Worm (Caenorhabditis elegans) whole organism, young adult: ENCODE results near the gene spe-44.

Experiments
- B0035.1 ChIP-seq: sonication (generic microtip); optimal IDR thresholded peaks from 2 replicates; lab custom pipeline; 2016; ENCODE audit warnings: missing genetic modification characterization, mild to moderate bottlenecking, missing compliant biosample characterization, missing genotype, missing genetic modification reagents
- B0336.3 ChIP-seq: fragments of 200-800 bp; sonication (Bioruptor generic); IDR thresholded peaks from 2 replicates; pipeline ENCODE4 v1.3.6; 2022; ENCODE audit warnings: missing genetic modification characterization, missing compliant biosample characterization
- D2030.7 ChIP-seq: fragments of 200-800 bp; sonication (Bioruptor generic); IDR thresholded peaks from 2 replicates; pipeline ENCODE4 v1.3.6; 2022; ENCODE audit warnings: missing genetic modification reagents, missing genetic modification characterization, missing compliant biosample characterization
- F10E7.11 ChIP-seq: sonication (generic microtip); optimal IDR thresholded peaks from 2 replicates; lab custom pipeline; 2017; ENCODE audit warnings: mild to moderate bottlenecking, missing genetic modification characterization, moderate library complexity, missing compliant biosample characterization
- F22D6.2 ChIP-seq: sonication (generic microtip); optimal IDR thresholded peaks from 2 replicates; lab custom pipeline; 2016; ENCODE audit warnings: mild to moderate bottlenecking, missing genetic modification characterization, missing compliant biosample characterization
- F37B4.10 ChIP-seq: fragments of 200-800 bp; sonication (Bioruptor generic); IDR thresholded peaks from 2 replicates; pipeline ENCODE4 v1.3.6; 2022; ENCODE audit warnings: missing genetic modification characterization, missing compliant biosample characterization
- F49E8.2 ChIP-seq: sonication (generic microtip); optimal IDR thresholded peaks from 3 replicates; lab custom pipeline; 2017; ENCODE audit warnings: missing genetic modification characterization, mild to moderate bottlenecking, missing compliant biosample characterization, antibody characterized with exemption, moderate library complexity; ENCODE audit not compliant: insufficient read depth
- K11D2.4 ChIP-seq: fragments of 200-800 bp; sonication (Bioruptor generic); IDR thresholded peaks from 2 replicates; pipeline ENCODE4 v1.3.6; 2022; ENCODE audit warnings: missing genetic modification reagents, missing genetic modification characterization, missing compliant biosample characterization
- T07F8.4 ChIP-seq: sonication (generic microtip); optimal IDR thresholded peaks from 2 replicates; lab custom pipeline; 2016; ENCODE audit warnings: mild to moderate bottlenecking, missing genetic modification characterization, moderate library complexity, missing compliant biosample characterization
- T26A5.8 ChIP-seq: sonication (generic microtip); optimal IDR thresholded peaks from 2 replicates; lab custom pipeline; 2016; ENCODE audit warnings: missing genetic modification characterization, missing compliant biosample characterization
- Y53F4B.3 ChIP-seq: fragments of 200-800 bp; sonication (Bioruptor generic); IDR thresholded peaks from 2 replicates; pipeline ENCODE4 v1.3.6; 2022; ENCODE audit warnings: missing genetic modification reagents, missing genetic modification characterization, missing compliant biosample characterization
- Y53G8AR.9 ChIP-seq: fragments of 200-800 bp; sonication (Bioruptor generic); conservative IDR thresholded peaks from 2 replicates; pipeline ENCODE4 v1.3.6; 2022; ENCODE audit warnings: missing genetic modification reagents, missing genetic modification characterization, missing compliant biosample characterization
- ZK185.1 ChIP-seq: sonication (generic microtip); optimal IDR thresholded peaks from 2 replicates; lab custom pipeline; 2016; ENCODE audit warnings: mild to moderate bottlenecking, missing genetic modification characterization, missing compliant biosample characterization; ENCODE audit not compliant: poor library complexity, severe bottlenecking
- akir-1 ChIP-seq: fragments of 200-800 bp; sonication (Bioruptor generic); optimal IDR thresholded peaks from 2 replicates; lab custom pipeline; 2018; ENCODE audit warnings: mild to moderate bottlenecking, missing genetic modification characterization, moderate library complexity, missing compliant biosample characterization
- attf-3 ChIP-seq: fragments of 200-800 bp; sonication (Bioruptor generic); conservative IDR thresholded peaks from 2 replicates; pipeline ENCODE4 v1.3.6; 2022; ENCODE audit warnings: missing genetic modification reagents, missing genetic modification characterization, missing compliant biosample characterization
- bed-1 ChIP-seq: fragments of 200-800 bp; sonication (Bioruptor generic); IDR thresholded peaks from 2 replicates; pipeline ENCODE4 v1.3.6; 2022; ENCODE audit warnings: missing genetic modification reagents, missing genetic modification characterization, missing compliant biosample characterization
- cebp-1 ChIP-seq, 2 experiments: fragments of 200-800 bp in 1 of 2; sonication (Bioruptor generic) in 1 of 2; sonication (generic microtip) in 1 of 2; IDR thresholded peaks in 1 of 2; optimal IDR thresholded peaks in 1 of 2; 2 replicates each; pipeline versions ENCODE4 v1.3.6 to Lab custom; 2017 to 2022; ENCODE audit warnings: missing compliant biosample characterization in 2 of 2, missing genetic modification characterization in 2 of 2, mild to moderate bottlenecking in 1 of 2, missing genetic modification reagents in 1 of 2, moderate library complexity in 1 of 2
- ceh-58 ChIP-seq: fragments of 200-800 bp; sonication (Bioruptor generic); IDR thresholded peaks from 2 replicates; pipeline ENCODE4 v1.3.6; 2022; ENCODE audit warnings: missing genetic modification characterization, missing compliant biosample characterization
- ceh-91 ChIP-seq: fragments of 200-800 bp; sonication (Bioruptor generic); IDR thresholded peaks from 2 replicates; pipeline ENCODE4 v1.3.6; 2022; ENCODE audit warnings: missing genetic modification reagents, missing genetic modification characterization, missing compliant biosample characterization
- dpff-1 ChIP-seq: sonication (generic microtip); optimal IDR thresholded peaks from 2 replicates; lab custom pipeline; 2017; ENCODE audit warnings: mild to moderate bottlenecking, missing genetic modification characterization, missing compliant biosample characterization
- dpl-1 ChIP-seq: fragments of 150-350 bp; optimal IDR thresholded peaks from 2 replicates; lab custom pipeline; 2014; ENCODE audit warnings: missing biosample characterization, missing genetic modification reagents, missing genetic modification characterization
- egl-18 ChIP-seq: fragments of 200-800 bp; sonication (Bioruptor generic); IDR thresholded peaks from 2 replicates; pipeline ENCODE4 v1.3.6; 2022; ENCODE audit warnings: missing genetic modification reagents, missing genetic modification characterization, missing compliant biosample characterization
- egl-44 ChIP-seq: fragments of 200-800 bp; sonication (Bioruptor generic); IDR thresholded peaks from 2 replicates; pipeline ENCODE4 v1.3.6; 2022; ENCODE audit warnings: missing genetic modification reagents, missing genetic modification characterization, missing compliant biosample characterization
- fkh-3 ChIP-seq: sonication (generic microtip); optimal IDR thresholded peaks from 2 replicates; lab custom pipeline; 2016; ENCODE audit warnings: mild to moderate bottlenecking, missing genetic modification characterization, missing compliant biosample characterization
- gei-17 ChIP-seq: fragments of 200-800 bp; sonication (Bioruptor generic); optimal IDR thresholded peaks from 2 replicates; lab custom pipeline; 2018; ENCODE audit warnings: mild to moderate bottlenecking, missing genetic modification characterization, missing compliant biosample characterization
- hmg-20 ChIP-seq: fragments of 200-800 bp; sonication (Bioruptor generic); IDR thresholded peaks from 2 replicates; pipeline ENCODE4 v1.3.6; 2022; ENCODE audit warnings: missing genetic modification reagents, missing genetic modification characterization, missing compliant biosample characterization
- lag-1 ChIP-seq: fragments of 200-800 bp; sonication (Bioruptor generic); IDR thresholded peaks from 2 replicates; pipeline ENCODE4 v1.3.6; 2022; ENCODE audit warnings: missing genetic modification reagents, missing genetic modification characterization, missing compliant biosample characterization
- lin-26 ChIP-seq: fragments of 200-800 bp; sonication (Bioruptor generic); IDR thresholded peaks from 2 replicates; pipeline ENCODE4 v1.3.6; 2022; ENCODE audit warnings: missing genetic modification reagents, missing genetic modification characterization, missing compliant biosample characterization
- lin-35 ChIP-seq, 3 experiments: fragments of 150-350 bp in 2 of 3; sonication (generic microtip) in 1 of 3; optimal IDR thresholded peaks; 2 replicates each; lab custom pipeline; 2014 to 2018; ENCODE audit warnings: missing biosample characterization in 3 of 3, missing genetic modification characterization in 3 of 3, missing genetic modification reagents in 3 of 3
- lin-54 ChIP-seq: fragments of 200-800 bp; sonication (Bioruptor generic); optimal IDR thresholded peaks from 2 replicates; lab custom pipeline; 2018; ENCODE audit warnings: mild to moderate bottlenecking, missing genetic modification characterization, missing compliant biosample characterization
- lsl-1 ChIP-seq: fragments of 200-800 bp; sonication (Bioruptor generic); optimal IDR thresholded peaks from 2 replicates; lab custom pipeline; 2018; ENCODE audit warnings: mild to moderate bottlenecking, missing genetic modification characterization, moderate library complexity, missing compliant biosample characterization
- lsy-27 ChIP-seq: sonication (generic microtip); optimal IDR thresholded peaks from 2 replicates; lab custom pipeline; 2017; ENCODE audit warnings: missing genetic modification characterization, mild to moderate bottlenecking, missing compliant biosample characterization, antibody characterized with exemption, missing genotype, borderline replicate concordance; ENCODE audit not compliant: insufficient read depth
- mcd-1 ChIP-seq: fragments of 200-800 bp; sonication (Bioruptor generic); IDR thresholded peaks from 2 replicates; pipeline ENCODE4 v1.3.6; 2022; ENCODE audit warnings: missing genetic modification reagents, missing genetic modification characterization, missing compliant biosample characterization
- mel-28 ChIP-seq: sonication (generic microtip); optimal IDR thresholded peaks from 2 replicates; lab custom pipeline; 2016; ENCODE audit warnings: borderline replicate concordance, mild to moderate bottlenecking, missing genetic modification characterization, missing compliant biosample characterization
- mes-4 ChIP-seq: sonication (generic microtip); optimal IDR thresholded peaks from 2 replicates; lab custom pipeline; 2016; ENCODE audit warnings: missing genotype, missing genetic modification characterization, missing compliant biosample characterization
- nhr-27 ChIP-seq: fragments of 200-800 bp; sonication (Bioruptor generic); optimal IDR thresholded peaks from 2 replicates; lab custom pipeline; 2018; ENCODE audit warnings: mild to moderate bottlenecking, missing genetic modification characterization, moderate library complexity, missing compliant biosample characterization
- rec-8 ChIP-seq, 2 experiments: sonication (generic microtip); optimal IDR thresholded peaks; 2 replicates each; lab custom pipeline; 2016; ENCODE audit warnings: mild to moderate bottlenecking in 2 of 2, missing genetic modification characterization in 2 of 2, missing genetic modification reagents in 2 of 2, missing genotype in 2 of 2, missing biosample characterization in 1 of 2, missing compliant biosample characterization in 1 of 2, moderate library complexity in 1 of 2
- sea-2 ChIP-seq: fragments of 200-800 bp; sonication (Bioruptor generic); IDR thresholded peaks from 2 replicates; pipeline ENCODE4 v1.3.6; 2022; ENCODE audit warnings: missing genetic modification characterization, missing compliant biosample characterization
- snpc-1.1 ChIP-seq: sonication (generic microtip); optimal IDR thresholded peaks from 2 replicates; lab custom pipeline; 2017; ENCODE audit warnings: missing genetic modification characterization, mild to moderate bottlenecking, missing compliant biosample characterization, antibody characterized with exemption, moderate library complexity, missing genotype, missing genetic modification reagents; ENCODE audit not compliant: insufficient read depth
- somi-1 ChIP-seq: fragments of 200-800 bp; sonication (Bioruptor generic); optimal IDR thresholded peaks from 2 replicates; lab custom pipeline; 2018; ENCODE audit warnings: mild to moderate bottlenecking, missing genetic modification characterization, missing compliant biosample characterization
- sptf-2 ChIP-seq: fragments of 200-800 bp; sonication (Bioruptor generic); optimal IDR thresholded peaks from 2 replicates; lab custom pipeline; 2018; ENCODE audit warnings: mild to moderate bottlenecking, missing genetic modification characterization, missing compliant biosample characterization
- tlf-1 ChIP-seq: fragments of 200-800 bp; sonication (Bioruptor generic); optimal IDR thresholded peaks from 2 replicates; lab custom pipeline; 2018; ENCODE audit warnings: mild to moderate bottlenecking, missing genetic modification characterization, missing compliant biosample characterization
- unc-62 ChIP-seq: fragments of 150-350 bp; optimal IDR thresholded peaks from 2 replicates; lab custom pipeline; 2014; ENCODE audit warnings: missing biosample characterization, missing genetic modification reagents, missing genetic modification characterization
- ztf-18 ChIP-seq: sonication (generic microtip); optimal IDR thresholded peaks from 2 replicates; lab custom pipeline; 2016; ENCODE audit warnings: missing genotype, mild to moderate bottlenecking, missing genetic modification characterization, missing compliant biosample characterization
- ztf-28 ChIP-seq: fragments of 200-800 bp; sonication (Bioruptor generic); IDR thresholded peaks from 2 replicates; pipeline ENCODE4 v1.3.6; 2022; ENCODE audit warnings: missing genetic modification reagents, missing genetic modification characterization, missing compliant biosample characterization
- ztf-6 ChIP-seq: fragments of 200-800 bp; sonication (Bioruptor generic); IDR thresholded peaks from 2 replicates; pipeline ENCODE4 v1.3.6; 2022; ENCODE audit warnings: missing genetic modification reagents, missing genetic modification characterization, missing compliant biosample characterization

The spe-44 gene

DNA sequence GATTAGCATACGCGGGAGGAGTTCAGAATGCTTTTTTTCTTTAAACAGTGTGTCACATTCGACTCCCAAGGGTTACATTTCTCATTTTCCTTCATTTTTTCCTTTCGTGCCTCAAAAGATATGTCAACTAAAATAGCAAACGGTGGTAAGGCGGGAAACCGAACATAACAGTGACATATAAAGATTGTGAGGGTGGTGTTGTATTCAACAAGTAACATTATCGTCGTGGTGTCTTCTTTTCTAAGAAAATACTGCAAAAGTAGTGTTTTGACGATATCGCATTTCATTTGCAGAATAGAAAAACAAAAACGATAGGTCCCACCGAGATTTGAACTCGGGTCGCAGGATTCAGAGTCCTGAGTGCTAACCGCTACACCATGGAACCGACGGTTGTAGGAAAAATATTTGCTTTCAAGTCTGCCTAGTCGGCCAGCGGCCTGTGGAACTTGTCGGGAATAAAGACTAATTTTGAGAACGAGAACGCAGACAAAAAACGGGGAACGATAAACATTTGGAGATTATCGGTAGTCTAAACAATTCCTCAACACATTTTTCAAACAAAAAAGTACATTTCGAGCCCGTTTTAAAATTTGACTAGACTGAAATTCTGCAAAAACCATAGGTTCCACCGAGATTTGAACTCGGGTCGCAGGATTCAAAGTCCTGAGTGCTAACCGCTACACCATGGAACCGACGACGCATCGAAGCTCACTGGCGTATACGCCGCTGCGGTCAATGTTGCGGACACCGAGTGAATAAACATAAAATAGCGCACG is 37.2 kb downstream of the spe-44 start (continued):
- TF ChIP-seq hmg-20 (GFP tag; lab: Robert Waterston, UW) (no peak), egl-44 (no peak), bed-1 (GFP tag; lab: Robert Waterston, UW) (no peak), F10E7.11 (tag; lab: Kevin White, UChicago) (no peak), lin-35 (GFP tag; optimal IDR thresholded peaks at IDR 0.05; lab: Kevin White, UChicago) (no peak), ceh-91 (GFP tag; lab: Robert Waterston, UW) (no peak), ztf-6 (GFP tag; lab: Robert Waterston, UW) (no peak), rec-8 (tag; optimal IDR thresholded peaks at IDR 0.05; lab: Kevin White, UChicago) (no peak), F49E8.2 (tag; lab: Kevin White, UChicago) (peak; percentile 40), K11D2.4 (GFP tag; lab: Robert Waterston, UW) (no peak), B0336.3 (GFP tag; lab: Robert Waterston, UW) (peak; percentile 33; the same call in 1 of the 2 replicates), Y53G8AR.9 (GFP tag; lab: Robert Waterston, UW) (no peak), ZK185.1 (tag; lab: Kevin White, UChicago) (peak; percentile 43), dpff-1 (tag; lab: Kevin White, UChicago) (no peak), egl-18 (GFP tag; lab: Robert Waterston, UW) (no peak), ztf-18 (tag; lab: Kevin White, UChicago) (peak; percentile 51), ztf-28 (no peak), attf-3 (GFP tag; lab: Robert Waterston, UW) (no peak), dpl-1 (no peak), lin-26 (GFP tag; lab: Robert Waterston, UW) (peak; percentile 77), tlf-1 (GFP tag; lab: Kevin White, UChicago) (peak; percentile 18), mes-4 (tag; lab: Kevin White, UChicago) (no peak), D2030.7 (GFP tag; lab: Robert Waterston, UW) (peak; percentile 28; the same call in 1 of the 2 replicates), sptf-2 (no peak), nhr-27 (tag; lab: Kevin White, UChicago) (no peak), ceh-58 (no peak), unc-62 (GFP tag; lab: Kevin White, UChicago) (no peak), lin-54 (GFP tag; lab: Kevin White, UChicago) (peak; percentile 13), T07F8.4 (tag; lab: Kevin White, UChicago) (no peak), cebp-1 (GFP tag; IDR thresholded peaks at IDR 0.05; lab: Robert Waterston, UW) (no peak), cebp-1 (tag; optimal IDR thresholded peaks at IDR 0.05; lab: Kevin White, UChicago) (peak; percentile 44), lsy-27 (peak; percentile 38), mel-28 (tag; lab: Kevin White, UChicago) (no peak), akir-1 (no peak), F37B4.10 (GFP tag; lab: Robert Waterston, UW) (no peak), lsl-1 (peak; percentile 41), fkh-3 (tag; lab: Kevin White, UChicago) (no peak), mcd-1 (GFP tag; lab: Robert Waterston, UW) (peak; percentile 40; the same call in 1 of the 2 replicates), snpc-1.1 (tag; lab: Kevin White, UChicago) (peak; percentile 86), Y53F4B.3 (GFP tag; lab: Robert Waterston, UW) (no peak), lag-1 (GFP tag; lab: Robert Waterston, UW) (no peak), F22D6.2 (tag; lab: Kevin White, UChicago) (no peak), B0035.1 (tag; lab: Kevin White, UChicago) (no peak), sea-2 (GFP tag; lab: Robert Waterston, UW) (no peak), gei-17 (no peak), T26A5.8 (tag; lab: Kevin White, UChicago) (peak; percentile 3), somi-1 (no peak)
